Fruit fly (Drosophila melanogaster): ENCODE data around the gene PGRP-SA.

DNA sequence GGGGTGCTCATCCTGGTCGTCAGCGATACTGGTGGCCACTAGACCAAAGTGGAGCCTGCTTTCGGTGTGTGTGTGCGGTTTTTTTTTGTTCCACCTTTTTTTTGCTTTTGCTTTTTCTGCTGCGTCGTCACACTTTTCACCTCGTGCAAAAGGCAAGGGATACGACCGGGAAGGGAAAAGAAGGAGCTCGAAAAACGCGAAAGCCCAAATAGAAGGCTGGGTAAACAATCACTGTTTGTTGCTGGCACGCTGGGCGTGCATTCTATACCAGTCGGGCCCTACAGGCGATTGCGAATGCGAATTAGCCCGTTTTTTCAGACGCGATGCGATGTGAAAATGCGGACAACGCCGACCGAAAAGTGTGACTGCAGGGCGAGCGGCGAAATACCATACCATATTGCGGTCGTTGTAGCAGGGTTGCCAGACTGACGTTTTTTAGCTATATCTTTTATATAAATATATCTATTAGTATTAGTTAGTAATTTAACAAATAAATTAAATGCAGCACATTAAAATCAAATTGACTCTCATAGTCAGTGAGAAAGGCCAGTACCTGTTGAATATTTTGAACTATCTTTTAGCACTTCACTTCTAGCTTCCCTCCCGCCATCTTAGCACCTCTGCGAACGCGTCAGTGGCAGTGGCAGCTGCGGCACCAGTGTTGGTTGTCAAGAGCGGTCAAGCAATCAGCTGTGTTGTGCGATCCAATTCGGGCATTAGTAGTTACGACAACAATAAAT lies 8.7 kb downstream of the PGRP-SA start, which contains the start of the genes Polr2A and CG11699:
- TF ChIP-seq grn (GFP tag; optimal IDR thresholded peaks at IDR 0.05) = no peak
- peak; percentile 46 for TF ChIP-seq bcd (GFP tag; optimal IDR thresholded peaks at IDR 0.05)
- no peak for TF ChIP-seq psq (GFP tag; optimal IDR thresholded peaks at IDR 0.05)
